Worm (Caenorhabditis elegans) whole organism, dauer: ENCODE data around the gene srg-38.

Experiments
- unc-62 ChIP-seq: sonication (generic microtip); optimal IDR thresholded peaks from 2 replicates; lab custom pipeline; 2017; ENCODE audit warnings: missing biosample characterization, missing genetic modification reagents, missing genetic modification characterization

Gene srg-38

DNA sequence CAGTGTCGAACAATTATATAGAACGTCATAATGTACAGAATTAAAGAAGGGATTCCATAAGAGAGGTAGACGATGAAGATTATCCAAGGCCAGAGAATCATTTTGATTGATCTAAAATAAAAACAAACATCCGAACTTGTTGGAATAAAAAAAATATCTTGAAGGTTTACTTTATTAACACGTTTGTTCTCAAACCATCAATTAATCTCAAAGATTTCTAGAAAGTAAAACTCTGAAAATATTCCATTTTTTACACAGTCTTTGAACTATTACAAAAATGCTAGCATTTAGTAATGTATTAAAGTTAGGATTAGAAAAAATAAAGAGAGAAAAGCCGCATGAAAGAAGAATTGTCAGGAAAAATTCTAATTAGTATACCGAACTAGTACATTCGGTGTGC is 9.0 kb upstream of the srg-38 start, which contains the start of gene srg-40:
Gene srg-40, minus strand, starts transcription at position 101 of the 400 bp plus-strand sequence.
- no peak for TF ChIP-seq unc-62 (GFP tag; lab: Kevin White, UChicago)

DNA sequence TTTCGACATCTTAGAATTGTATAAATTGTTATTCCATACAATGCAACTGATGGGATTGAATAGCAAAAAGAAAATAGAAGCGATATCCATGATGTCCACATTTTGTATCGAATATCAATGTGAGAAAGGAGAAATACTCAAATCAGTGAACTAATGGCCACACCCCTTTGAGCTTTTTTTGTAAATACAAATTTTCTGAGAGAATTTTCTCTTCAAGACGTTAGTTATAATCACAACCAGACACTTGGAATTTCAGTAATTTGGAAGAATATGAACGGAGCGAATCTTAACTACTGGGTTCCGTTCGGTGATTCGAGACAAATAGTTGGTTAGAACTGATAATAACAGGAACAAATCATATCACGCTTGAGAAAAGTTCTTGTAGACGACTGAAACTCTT is 6.3 kb upstream of the srg-38 start, which contains the start of gene srg-41:
Gene srg-41, minus strand, starts transcription at position 101 of the 400 bp plus-strand sequence.
- TF ChIP-seq unc-62 (GFP tag; lab: Kevin White, UChicago): no peak

DNA sequence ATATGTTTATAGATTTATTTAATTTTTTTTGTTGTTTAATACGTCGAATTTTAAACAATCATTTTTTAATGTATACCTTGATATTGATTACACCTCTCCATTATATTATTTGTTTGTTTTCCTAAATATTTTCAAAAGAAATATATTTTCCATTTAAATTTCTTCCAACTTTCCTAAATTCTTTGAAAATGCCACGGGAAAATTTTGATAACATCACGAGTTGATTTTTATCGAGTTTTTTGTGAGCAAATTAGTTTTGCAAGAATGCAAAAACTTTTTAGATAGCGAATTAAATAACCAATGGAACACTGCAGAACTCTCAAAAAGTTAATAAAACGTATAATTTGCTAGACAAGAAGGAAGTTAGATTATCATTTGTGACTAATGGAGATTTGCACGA is 2.5 kb upstream of the srg-38 start, which contains the start of gene srg-42:
Gene srg-42, minus strand, starts transcription at position 101 of the 400 bp plus-strand sequence.
- no peak for TF ChIP-seq unc-62 (GFP tag; lab: Kevin White, UChicago)

ce11 chrV:11156589-11156988 is 1.1 kb upstream of the srg-38 start:
- no peak for TF ChIP-seq unc-62 (GFP tag; lab: Kevin White, UChicago)

DNA sequence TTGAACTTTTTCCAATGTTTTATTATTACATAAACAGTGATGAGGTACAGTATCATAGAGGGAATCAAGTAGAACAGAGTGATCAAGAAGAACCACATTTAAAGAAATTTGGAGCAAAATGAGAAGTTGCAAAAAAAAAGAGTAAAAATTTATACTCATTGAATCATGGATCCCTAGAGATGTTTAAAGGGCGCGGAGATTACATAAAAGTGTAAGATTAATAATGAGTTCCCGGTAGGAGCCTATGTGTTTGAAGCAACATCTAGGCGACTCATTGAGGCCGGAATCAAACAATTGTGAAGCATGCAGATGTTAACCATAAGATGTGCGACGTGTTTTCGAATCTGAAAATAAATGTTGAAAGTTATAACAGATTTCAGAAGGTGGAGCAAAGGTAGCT is 3.1 kb downstream of the srg-38 start, which contains the start of gene srg-39:
Gene srg-39, minus strand, starts transcription at position 101 of the 400 bp plus-strand sequence.
- TF ChIP-seq unc-62 (GFP tag; lab: Kevin White, UChicago): no peak

DNA sequence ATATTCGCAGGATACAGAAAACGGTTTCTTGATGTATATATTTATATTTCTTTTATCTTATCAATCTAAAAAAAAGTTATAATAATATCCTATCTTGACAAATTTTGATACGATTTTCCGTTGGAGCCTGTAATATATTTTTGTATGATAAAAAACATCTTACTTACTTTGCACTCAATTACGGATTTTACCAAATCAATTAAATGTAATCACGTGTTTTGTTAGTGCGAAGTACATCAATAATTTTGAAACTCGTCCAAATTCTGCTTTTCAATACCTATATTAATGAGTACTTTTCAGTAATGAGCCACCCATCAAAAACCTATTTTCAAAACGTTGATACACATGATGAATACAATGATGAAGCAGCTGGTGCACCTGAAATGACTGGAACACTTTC is 6.0 kb downstream of the srg-38 start, which contains the start of gene T19C4.1:
Gene T19C4.1, plus strand, starts transcription at position 301 of the 400 bp plus-strand sequence.
- TF ChIP-seq unc-62 (GFP tag; lab: Kevin White, UChicago): no peak

DNA sequence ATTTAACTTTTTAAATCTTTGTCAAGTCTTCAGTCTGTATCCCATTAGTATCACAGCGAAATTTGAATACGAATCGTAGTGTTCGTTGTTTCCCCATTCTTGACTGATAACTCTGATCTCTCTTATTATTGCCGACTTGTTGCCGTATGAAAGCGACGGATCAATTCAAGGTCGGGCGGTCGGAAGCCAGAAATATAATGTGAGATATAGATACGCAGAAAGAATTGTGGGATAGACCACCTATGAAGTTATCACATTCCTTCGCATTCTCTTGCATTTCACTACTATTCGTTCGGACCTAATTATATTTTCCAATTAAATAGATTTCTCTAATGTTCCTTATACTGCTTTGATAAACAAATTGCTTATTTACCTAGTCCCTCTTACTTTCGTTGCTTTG is 6.5 kb downstream of the srg-38 start:
- no peak for TF ChIP-seq unc-62 (GFP tag; lab: Kevin White, UChicago)

DNA sequence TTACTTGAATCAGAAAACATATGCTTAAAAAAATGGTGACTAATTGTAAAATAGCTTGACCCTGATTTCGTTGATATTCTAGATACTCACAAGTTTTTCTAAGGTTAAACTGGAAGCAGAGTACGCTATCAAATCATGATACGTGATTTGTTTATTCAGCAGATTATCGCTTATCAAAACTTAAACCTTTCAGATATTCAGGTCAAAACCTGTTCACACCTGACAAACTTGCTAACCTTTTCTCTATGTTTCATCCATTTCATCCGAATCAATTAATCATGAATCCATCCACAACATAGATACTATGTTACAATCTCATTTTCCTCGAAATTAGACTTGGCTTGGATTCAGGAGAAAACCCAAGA is 7.7 kb downstream of the srg-38 start:
- no peak for TF ChIP-seq unc-62 (GFP tag; lab: Kevin White, UChicago)

- TF ChIP-seq unc-62 (GFP tag; lab: Kevin White, UChicago): no peak
Measured at ce11 chrV:11146958-11147779, 8.3 kb downstream of the srg-38 start, which contains the start of the genes T19C4.24 and nlp-33. T19C4.24 (minus strand) TSS chrV:11147008. nlp-33 (plus strand) TSS chrV:11147346.

ce11 chrV:11144694-11145093 is 10.8 kb downstream of the srg-38 start, which contains the start of gene C06H2.7:
C06H2.7 (minus strand) TSS chrV:11144794.
- no peak for TF ChIP-seq unc-62 (GFP tag; lab: Kevin White, UChicago)

- no peak for TF ChIP-seq unc-62 (GFP tag; lab: Kevin White, UChicago)
Measured at ce11 chrV:11141179-11141578, 14.3 kb downstream of the srg-38 start, which contains the start of gene folt-1. folt-1 (plus strand) TSS chrV:11141479.

- TF ChIP-seq unc-62 (GFP tag; lab: Kevin White, UChicago): no peak
Measured at ce11 chrV:11140326-11140725, 15.1 kb downstream of the srg-38 start.

DNA sequence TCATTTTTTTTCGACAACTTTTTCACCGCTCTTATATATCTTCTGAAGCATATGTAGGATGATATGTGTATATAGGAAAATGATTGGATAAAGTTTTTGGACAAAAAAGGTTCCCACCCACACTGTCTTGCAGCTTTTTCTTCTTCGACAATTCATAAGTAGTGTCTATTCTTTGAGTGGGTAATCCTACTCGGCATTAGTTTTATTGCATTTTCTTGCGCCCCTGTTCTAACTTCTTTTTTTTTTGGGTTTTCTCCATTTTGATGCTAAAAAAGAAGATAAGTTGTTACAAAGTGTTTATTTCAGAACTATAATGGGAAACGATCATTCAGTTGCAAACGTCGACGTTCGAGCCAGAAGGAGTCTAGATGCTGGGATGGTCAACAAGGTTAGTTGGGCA is 21.2 kb downstream of the srg-38 start, which contains the start of gene glb-3:
Gene glb-3, plus strand, starts transcription at position 301 of the 400 bp plus-strand sequence.
- no peak for TF ChIP-seq unc-62 (GFP tag; lab: Kevin White, UChicago)

ce11 chrV:11133516-11133915 is 21.9 kb downstream of the srg-38 start:
- no peak for TF ChIP-seq unc-62 (GFP tag; lab: Kevin White, UChicago)

ce11 chrV:11131801-11132200 is 23.7 kb downstream of the srg-38 start:
- no peak for TF ChIP-seq unc-62 (GFP tag; lab: Kevin White, UChicago)

- TF ChIP-seq unc-62 (GFP tag; lab: Kevin White, UChicago): no peak
Measured at ce11 chrV:11127197-11127596, 28.3 kb downstream of the srg-38 start, which contains the start of gene jmjd-5. jmjd-5 (plus strand) TSS chrV:11127497.
